Fruit fly (Drosophila melanogaster) whole organism, embryonic: ENCODE results near the gene CG6901.

ENCODE experiments used
- CG9609 ChIP-seq: fragments of 200-800 bp; sonication (Bioruptor generic); optimal IDR thresholded peaks from 3 replicates; lab custom pipeline; 2016; ENCODE audit warnings: missing biosample characterization, missing genetic modification characterization
- Ravus ChIP-seq: fragments of 200-800 bp; sonication (Bioruptor generic); IDR thresholded peaks from 2 replicates; pipeline ENCODE4 v1.3.6; 2022; ENCODE audit warnings: missing biosample characterization, missing genetic modification characterization
- hkb ChIP-seq, 2 experiments: fragments of 200-800 bp in 1 of 2; fragments of >200 bp in 1 of 2; sonication (Bioruptor generic) in 1 of 2; IDR thresholded peaks in 1 of 2; optimal IDR thresholded peaks in 1 of 2; 2 replicates each; pipeline versions ENCODE4 v1.3.6 to Lab custom; 2017 to 2022; ENCODE audit warnings: missing biosample characterization in 1 of 2, missing genetic modification characterization in 1 of 2
- sisA ChIP-seq: fragments of 200-800 bp; sonication (Bioruptor generic); IDR thresholded peaks from 2 replicates; pipeline ENCODE4 v1.3.6; 2022; ENCODE audit warnings: missing biosample characterization, missing genetic modification characterization
- sob ChIP-seq: fragments of 200-800 bp; sonication (Bioruptor generic); IDR thresholded peaks from 2 replicates; pipeline ENCODE4 v1.3.6; 2022; ENCODE audit warnings: missing biosample characterization, missing genetic modification characterization

- no peak; the same call in 1 of the 2 replicates for TF ChIP-seq sisA (GFP tag; lab: Robert Waterston, UW)
- TF ChIP-seq Ravus (GFP tag; lab: Robert Waterston, UW), result no peak
- no peak for TF ChIP-seq hkb (optimal IDR thresholded peaks at IDR 0.05; lab: Kevin White, UChicago)
- no peak; the same call in 1 of the 2 replicates for TF ChIP-seq hkb (GFP tag; IDR thresholded peaks at IDR 0.05; lab: Robert Waterston, UW)
- peak; percentile 45; the same call in 1 of the 2 replicates for TF ChIP-seq sob
- no peak for TF ChIP-seq CG9609 (GFP tag; lab: Kevin White, UChicago)
Measured at dm6 chr3R:16309302-16310080, 13.7 kb upstream of the CG6901 start.
